Worm (Caenorhabditis elegans) whole organism, L4/young adult: ENCODE measurements around the gene F53F8.6.

Experiments used
- W03F9.2 ChIP-seq: fragments of 150-350 bp; optimal IDR thresholded peaks from 2 replicates; lab custom pipeline; 2014; ENCODE audit warnings: missing biosample characterization, missing genetic modification characterization
- dao-5 ChIP-seq: sonication (generic microtip); optimal IDR thresholded peaks from 2 replicates; lab custom pipeline; 2016; ENCODE audit warnings: missing genotype, missing genetic modification characterization, moderate library complexity, missing compliant biosample characterization
- him-1 ChIP-seq: sonication (generic microtip); optimal IDR thresholded peaks from 2 replicates; lab custom pipeline; 2016; ENCODE audit warnings: missing genotype, missing genetic modification reagents, missing genetic modification characterization, missing compliant biosample characterization

Gene F53F8.6

ce11 chrV:20703998-20704572 lies at the start of gene F53F8.6, which contains the start of gene F53F8.5:
F53F8.6 (plus strand) TSS chrV:20704227.
F53F8.5 (minus strand) TSS chrV:20704049.
- no peak for TF ChIP-seq dao-5 (tag; lab: Kevin White, UChicago)

- TF ChIP-seq W03F9.2 (tag; lab: Kevin White, UChicago) (no peak), dao-5 (tag; lab: Kevin White, UChicago) (no peak), him-1 (tag; lab: Kevin White, UChicago) (no peak)
Measured at ce11 chrV:20654350-20654749, 49.7 kb upstream of the F53F8.6 start, which contains the start of gene mnr-1. mnr-1 (plus strand) TSS chrV:20654650.

- TF ChIP-seq W03F9.2 (tag; lab: Kevin White, UChicago), result no peak
- no peak for TF ChIP-seq him-1 (tag; lab: Kevin White, UChicago)
- no peak for TF ChIP-seq dao-5 (tag; lab: Kevin White, UChicago)
Measured at ce11 chrV:20655174-20655573, 48.9 kb upstream of the F53F8.6 start.

ce11 chrV:20656626-20657025 lies 47.4 kb upstream of the F53F8.6 start:
- no peak for TF ChIP-seq him-1 (tag; lab: Kevin White, UChicago)
- no peak for TF ChIP-seq dao-5 (tag; lab: Kevin White, UChicago)
- no peak for TF ChIP-seq W03F9.2 (tag; lab: Kevin White, UChicago)

ce11 chrV:20660025-20660424 lies 44.0 kb upstream of the F53F8.6 start, which contains the start of gene W01F3.2:
W01F3.2 (plus strand) TSS chrV:20660325.
- no peak for TF ChIP-seq him-1 (tag; lab: Kevin White, UChicago)
- TF ChIP-seq dao-5 (tag; lab: Kevin White, UChicago), result no peak
- no peak for TF ChIP-seq W03F9.2 (tag; lab: Kevin White, UChicago)

- TF ChIP-seq W03F9.2 (tag; lab: Kevin White, UChicago), result no peak
- no peak for TF ChIP-seq him-1 (tag; lab: Kevin White, UChicago)
- no peak for TF ChIP-seq dao-5 (tag; lab: Kevin White, UChicago)
Measured at ce11 chrV:20662474-20662873, 41.6 kb upstream of the F53F8.6 start.

- TF ChIP-seq dao-5 (tag; lab: Kevin White, UChicago) (no peak), him-1 (tag; lab: Kevin White, UChicago) (no peak), W03F9.2 (tag; lab: Kevin White, UChicago) (no peak)
Measured at ce11 chrV:20663736-20664135, 40.3 kb upstream of the F53F8.6 start.

- TF ChIP-seq dao-5 (tag; lab: Kevin White, UChicago), result no peak
- TF ChIP-seq him-1 (tag; lab: Kevin White, UChicago), result no peak
- TF ChIP-seq W03F9.2 (tag; lab: Kevin White, UChicago), result no peak
Measured at ce11 chrV:20664930-20665329, 39.1 kb upstream of the F53F8.6 start.

- TF ChIP-seq W03F9.2 (tag; lab: Kevin White, UChicago) (no peak), dao-5 (tag; lab: Kevin White, UChicago) (no peak), him-1 (tag; lab: Kevin White, UChicago) (no peak)
Measured at ce11 chrV:20666905-20667304, 37.1 kb upstream of the F53F8.6 start, which contains the start of gene mlt-11. mlt-11 (plus strand) TSS chrV:20667205.

- TF ChIP-seq dao-5 (tag; lab: Kevin White, UChicago), result no peak
- TF ChIP-seq him-1 (tag; lab: Kevin White, UChicago), result no peak
- TF ChIP-seq W03F9.2 (tag; lab: Kevin White, UChicago), result no peak
Measured at ce11 chrV:20670625-20671024, 33.4 kb upstream of the F53F8.6 start.

ce11 chrV:20680189-20680588 lies 23.8 kb upstream of the F53F8.6 start:
- TF ChIP-seq W03F9.2 (tag; lab: Kevin White, UChicago) (no peak), dao-5 (tag; lab: Kevin White, UChicago) (no peak), him-1 (tag; lab: Kevin White, UChicago) (no peak)

ce11 chrV:20681120-20681519 lies 22.9 kb upstream of the F53F8.6 start, which contains the start of gene srsx-35:
srsx-35 (plus strand) TSS chrV:20681420.
- no peak for TF ChIP-seq W03F9.2 (tag; lab: Kevin White, UChicago)
- TF ChIP-seq him-1 (tag; lab: Kevin White, UChicago), result no peak
- no peak for TF ChIP-seq dao-5 (tag; lab: Kevin White, UChicago)

- TF ChIP-seq W03F9.2 (tag; lab: Kevin White, UChicago), result no peak
- no peak for TF ChIP-seq him-1 (tag; lab: Kevin White, UChicago)
- no peak for TF ChIP-seq dao-5 (tag; lab: Kevin White, UChicago)
Measured at ce11 chrV:20681824-20682223, 22.2 kb upstream of the F53F8.6 start.

- TF ChIP-seq W03F9.2 (tag; lab: Kevin White, UChicago), result no peak
- TF ChIP-seq him-1 (tag; lab: Kevin White, UChicago), result no peak
- TF ChIP-seq dao-5 (tag; lab: Kevin White, UChicago), result no peak
Measured at ce11 chrV:20682309-20682708, 21.7 kb upstream of the F53F8.6 start.
